Worm (Caenorhabditis elegans) whole organism, young adult: ENCODE data around the gene M88.3.

Experiments
- B0336.3 ChIP-seq: fragments of 200-800 bp; sonication (Bioruptor generic); IDR thresholded peaks from 2 replicates; pipeline ENCODE4 v1.3.6; 2022; ENCODE audit warnings: missing genetic modification characterization, missing compliant biosample characterization
- C17E4.6 ChIP-seq: fragments of 200-800 bp; sonication (Bioruptor generic); IDR thresholded peaks from 2 replicates; pipeline ENCODE4 v1.3.6; 2022; ENCODE audit warnings: missing genetic modification reagents, missing genetic modification characterization, missing compliant biosample characterization
- F22D6.2 ChIP-seq: sonication (generic microtip); optimal IDR thresholded peaks from 2 replicates; lab custom pipeline; 2016; ENCODE audit warnings: mild to moderate bottlenecking, missing genetic modification characterization, missing compliant biosample characterization
- F37B4.10 ChIP-seq: fragments of 200-800 bp; sonication (Bioruptor generic); IDR thresholded peaks from 2 replicates; pipeline ENCODE4 v1.3.6; 2022; ENCODE audit warnings: missing genetic modification characterization, missing compliant biosample characterization
- F39B2.1 ChIP-seq: fragments of 200-800 bp; sonication (Bioruptor generic); IDR thresholded peaks from 2 replicates; pipeline ENCODE4 v1.3.6; 2022; ENCODE audit warnings: missing genetic modification reagents, missing genetic modification characterization, missing compliant biosample characterization
- F52B5.7 ChIP-seq: sonication (generic microtip); optimal IDR thresholded peaks from 2 replicates; lab custom pipeline; 2016; ENCODE audit warnings: mild to moderate bottlenecking, missing genetic modification characterization, missing compliant biosample characterization
- F57C9.4 ChIP-seq: sonication (generic microtip); optimal IDR thresholded peaks from 2 replicates; lab custom pipeline; 2017; ENCODE audit warnings: mild to moderate bottlenecking, missing genetic modification characterization, missing compliant biosample characterization
- K12H6.12 ChIP-seq: fragments of 200-800 bp; sonication (Bioruptor generic); optimal IDR thresholded peaks from 2 replicates; lab custom pipeline; 2018; ENCODE audit warnings: mild to moderate bottlenecking, missing genetic modification characterization, missing compliant biosample characterization
- attf-5 ChIP-seq: fragments of 200-800 bp; sonication (Bioruptor generic); optimal IDR thresholded peaks from 2 replicates; lab custom pipeline; 2018; ENCODE audit warnings: mild to moderate bottlenecking, missing genetic modification characterization, missing compliant biosample characterization
- ccch-3 ChIP-seq: fragments of 200-800 bp; sonication (Bioruptor generic); optimal IDR thresholded peaks from 2 replicates; lab custom pipeline; 2018; ENCODE audit warnings: mild to moderate bottlenecking, missing genetic modification characterization, missing compliant biosample characterization
- cebp-1 ChIP-seq, 2 experiments: fragments of 200-800 bp in 1 of 2; sonication (Bioruptor generic) in 1 of 2; sonication (generic microtip) in 1 of 2; IDR thresholded peaks in 1 of 2; optimal IDR thresholded peaks in 1 of 2; 2 replicates each; pipeline versions ENCODE4 v1.3.6 to Lab custom; 2017 to 2022; ENCODE audit warnings: missing compliant biosample characterization in 2 of 2, missing genetic modification characterization in 2 of 2, mild to moderate bottlenecking in 1 of 2, missing genetic modification reagents in 1 of 2, moderate library complexity in 1 of 2
- ceh-100 ChIP-seq: fragments of 200-800 bp; sonication (Bioruptor generic); IDR thresholded peaks from 2 replicates; pipeline ENCODE4 v1.3.6; 2022; ENCODE audit warnings: missing genetic modification reagents, missing genetic modification characterization, missing compliant biosample characterization
- ceh-27 ChIP-seq: fragments of 200-800 bp; sonication (Bioruptor generic); optimal IDR thresholded peaks from 2 replicates; lab custom pipeline; 2018; ENCODE audit warnings: mild to moderate bottlenecking, missing genetic modification characterization, moderate library complexity, missing compliant biosample characterization
- ceh-40 ChIP-seq: fragments of 200-800 bp; sonication (Bioruptor generic); IDR thresholded peaks from 2 replicates; pipeline ENCODE4 v1.3.6; 2022; ENCODE audit warnings: missing genetic modification characterization, missing compliant biosample characterization
- ceh-58 ChIP-seq: fragments of 200-800 bp; sonication (Bioruptor generic); IDR thresholded peaks from 2 replicates; pipeline ENCODE4 v1.3.6; 2022; ENCODE audit warnings: missing genetic modification characterization, missing compliant biosample characterization
- ceh-91 ChIP-seq: fragments of 200-800 bp; sonication (Bioruptor generic); IDR thresholded peaks from 2 replicates; pipeline ENCODE4 v1.3.6; 2022; ENCODE audit warnings: missing genetic modification reagents, missing genetic modification characterization, missing compliant biosample characterization
- chd-7 ChIP-seq: sonication (generic microtip); optimal IDR thresholded peaks from 2 replicates; lab custom pipeline; 2016; ENCODE audit warnings: mild to moderate bottlenecking, missing genetic modification characterization, moderate library complexity, missing compliant biosample characterization
- die-1 ChIP-seq: sonication (generic microtip); optimal IDR thresholded peaks from 2 replicates; lab custom pipeline; 2016; ENCODE audit warnings: missing genotype, mild to moderate bottlenecking, missing genetic modification characterization, missing compliant biosample characterization
- dox-1 ChIP-seq: fragments of 200-800 bp; sonication (Bioruptor generic); IDR thresholded peaks from 2 replicates; pipeline ENCODE4 v1.3.6; 2022; ENCODE audit warnings: missing genetic modification reagents, missing genetic modification characterization, missing compliant biosample characterization
- dpff-1 ChIP-seq: sonication (generic microtip); optimal IDR thresholded peaks from 2 replicates; lab custom pipeline; 2017; ENCODE audit warnings: mild to moderate bottlenecking, missing genetic modification characterization, missing compliant biosample characterization
- egrh-3 ChIP-seq: fragments of 200-800 bp; sonication (Bioruptor generic); IDR thresholded peaks from 2 replicates; pipeline ENCODE4 v1.3.6; 2022; ENCODE audit warnings: missing genetic modification reagents, missing genetic modification characterization, missing compliant biosample characterization
- ekl-4 ChIP-seq: fragments of 200-800 bp; sonication (Bioruptor generic); IDR thresholded peaks from 2 replicates; pipeline ENCODE4 v1.3.6; 2022; ENCODE audit warnings: missing genetic modification reagents, missing genetic modification characterization, missing compliant biosample characterization
- him-1 ChIP-seq: sonication (generic microtip); optimal IDR thresholded peaks from 2 replicates; lab custom pipeline; 2016; ENCODE audit warnings: missing genotype, missing genetic modification reagents, missing genetic modification characterization, missing compliant biosample characterization
- hlh-26 ChIP-seq: fragments of 200-800 bp; sonication (Bioruptor generic); conservative IDR thresholded peaks from 2 replicates; pipeline ENCODE4 v1.3.6; 2022; ENCODE audit warnings: missing genetic modification reagents, missing genetic modification characterization, missing compliant biosample characterization
- hmg-1.2 ChIP-seq: fragments of 200-800 bp; sonication (Bioruptor generic); IDR thresholded peaks from 2 replicates; pipeline ENCODE4 v1.3.6; 2022; ENCODE audit warnings: missing genetic modification reagents, missing genetic modification characterization, missing compliant biosample characterization
- hmg-20 ChIP-seq: fragments of 200-800 bp; sonication (Bioruptor generic); IDR thresholded peaks from 2 replicates; pipeline ENCODE4 v1.3.6; 2022; ENCODE audit warnings: missing genetic modification reagents, missing genetic modification characterization, missing compliant biosample characterization
- lin-35 ChIP-seq, 3 experiments: fragments of 150-350 bp in 2 of 3; sonication (generic microtip) in 1 of 3; optimal IDR thresholded peaks; 2 replicates each; lab custom pipeline; 2014 to 2018; ENCODE audit warnings: missing biosample characterization in 3 of 3, missing genetic modification characterization in 3 of 3, missing genetic modification reagents in 3 of 3
- lin-40 ChIP-seq: sonication (generic microtip); optimal IDR thresholded peaks from 2 replicates; lab custom pipeline; 2016; ENCODE audit warnings: missing genetic modification characterization, mild to moderate bottlenecking, missing compliant biosample characterization, missing genotype, missing genetic modification reagents
- lsl-1 ChIP-seq: fragments of 200-800 bp; sonication (Bioruptor generic); optimal IDR thresholded peaks from 2 replicates; lab custom pipeline; 2018; ENCODE audit warnings: mild to moderate bottlenecking, missing genetic modification characterization, moderate library complexity, missing compliant biosample characterization
- lsy-27 ChIP-seq: sonication (generic microtip); optimal IDR thresholded peaks from 2 replicates; lab custom pipeline; 2017; ENCODE audit warnings: missing genetic modification characterization, mild to moderate bottlenecking, missing compliant biosample characterization, antibody characterized with exemption, missing genotype, borderline replicate concordance; ENCODE audit not compliant: insufficient read depth
- madf-10 ChIP-seq: sonication (generic microtip); optimal IDR thresholded peaks from 2 replicates; lab custom pipeline; 2016; ENCODE audit warnings: mild to moderate bottlenecking, missing genetic modification characterization, missing compliant biosample characterization
- mcd-1 ChIP-seq: fragments of 200-800 bp; sonication (Bioruptor generic); IDR thresholded peaks from 2 replicates; pipeline ENCODE4 v1.3.6; 2022; ENCODE audit warnings: missing genetic modification reagents, missing genetic modification characterization, missing compliant biosample characterization
- mxl-1 ChIP-seq: sonication (generic microtip); optimal IDR thresholded peaks from 2 replicates; lab custom pipeline; 2016; ENCODE audit warnings: missing genetic modification characterization, missing compliant biosample characterization
- nfya-1 ChIP-seq: sonication (generic microtip); optimal IDR thresholded peaks from 2 replicates; lab custom pipeline; 2017; ENCODE audit warnings: antibody characterized with exemption, missing compliant biosample characterization, missing genetic modification characterization, borderline replicate concordance; ENCODE audit not compliant: insufficient read depth
- nhr-80 ChIP-seq: sonication (generic microtip); optimal IDR thresholded peaks from 2 replicates; lab custom pipeline; 2016; ENCODE audit warnings: missing genetic modification characterization, missing compliant biosample characterization
- pbrm-1 ChIP-seq: fragments of 200-800 bp; sonication (Bioruptor generic); IDR thresholded peaks from 2 replicates; pipeline ENCODE4 v1.3.6; 2022; ENCODE audit warnings: missing genetic modification reagents, missing genetic modification characterization, missing compliant biosample characterization
- sea-2 ChIP-seq: fragments of 200-800 bp; sonication (Bioruptor generic); IDR thresholded peaks from 2 replicates; pipeline ENCODE4 v1.3.6; 2022; ENCODE audit warnings: missing genetic modification characterization, missing compliant biosample characterization
- snpc-4 ChIP-seq, 5 experiments: fragments of 150-350 bp in 1 of 5; sonication (generic microtip) in 4 of 5; optimal IDR thresholded peaks; 2 replicates each; lab custom pipeline; 2014 to 2018; ENCODE audit warnings: missing genetic modification characterization in 5 of 5, missing biosample characterization in 3 of 5, antibody characterized with exemption in 2 of 5, mild to moderate bottlenecking in 2 of 5, missing compliant biosample characterization in 2 of 5, missing genotype in 2 of 5, moderate library complexity in 2 of 5, missing genetic modification reagents in 1 of 5
- tbx-9 ChIP-seq: sonication (generic microtip); optimal IDR thresholded peaks from 2 replicates; lab custom pipeline; 2016; ENCODE audit warnings: borderline replicate concordance, missing genetic modification characterization, inconsistent platforms, missing compliant biosample characterization
- tlf-1 ChIP-seq: fragments of 200-800 bp; sonication (Bioruptor generic); optimal IDR thresholded peaks from 2 replicates; lab custom pipeline; 2018; ENCODE audit warnings: mild to moderate bottlenecking, missing genetic modification characterization, missing compliant biosample characterization
- zfh-2 ChIP-seq: fragments of 200-800 bp; sonication (Bioruptor generic); conservative IDR thresholded peaks from 2 replicates; pipeline ENCODE4 v1.3.6; 2022; ENCODE audit warnings: missing genetic modification reagents, missing genetic modification characterization, missing compliant biosample characterization
- ztf-22 ChIP-seq: fragments of 200-800 bp; sonication (Bioruptor generic); optimal IDR thresholded peaks from 2 replicates; lab custom pipeline; 2018; ENCODE audit warnings: mild to moderate bottlenecking, missing genetic modification characterization, moderate library complexity, missing compliant biosample characterization
- ztf-28 ChIP-seq: fragments of 200-800 bp; sonication (Bioruptor generic); IDR thresholded peaks from 2 replicates; pipeline ENCODE4 v1.3.6; 2022; ENCODE audit warnings: missing genetic modification reagents, missing genetic modification characterization, missing compliant biosample characterization

Gene M88.3

ce11 chrIII:4562070-4562788 is 17.4 kb upstream of the M88.3 start, which contains the start of gene pan-1:
pan-1 (plus strand) TSS chrIII:4562738.
- TF ChIP-seq C17E4.6 (no peak), ceh-91 (no peak), ztf-28 (GFP tag; lab: Robert Waterston, UW) (no peak), egrh-3 (GFP tag; lab: Robert Waterston, UW) (0 out of 2 replicates have a peak, but pooled peaks have one; percentile 11), ztf-22 (no peak), ekl-4 (GFP tag; lab: Robert Waterston, UW) (no peak), ceh-58 (GFP tag; lab: Robert Waterston, UW) (no peak), hlh-26 (no peak), dpff-1 (no peak), K12H6.12 (no peak), nhr-80 (tag; lab: Kevin White, UChicago) (peak; percentile 48), F52B5.7 (tag; lab: Kevin White, UChicago) (no peak), pbrm-1 (no peak), dox-1 (GFP tag; lab: Robert Waterston, UW) (no peak), B0336.3 (GFP tag; lab: Robert Waterston, UW) (no peak), nfya-1 (tag; lab: Kevin White, UChicago) (no peak), chd-7 (tag; lab: Kevin White, UChicago) (no peak), ccch-3 (GFP tag; lab: Kevin White, UChicago) (no peak), cebp-1 (GFP tag; IDR thresholded peaks at IDR 0.05; lab: Robert Waterston, UW) (no peak), cebp-1 (tag; optimal IDR thresholded peaks at IDR 0.05; lab: Kevin White, UChicago) (peak; percentile 34), zfh-2 (GFP tag; lab: Robert Waterston, UW) (peak; percentile 62), lsl-1 (GFP tag; lab: Kevin White, UChicago) (no peak), hmg-20 (GFP tag; lab: Robert Waterston, UW) (no peak), him-1 (tag; lab: Kevin White, UChicago) (no peak), hmg-1.2 (peak; percentile 76; the same call in 1 of the 2 replicates), madf-10 (no peak), sea-2 (GFP tag; lab: Robert Waterston, UW) (no peak), ceh-40 (GFP tag; lab: Robert Waterston, UW) (no peak), lin-40 (tag; lab: Kevin White, UChicago) (no peak)

DNA sequence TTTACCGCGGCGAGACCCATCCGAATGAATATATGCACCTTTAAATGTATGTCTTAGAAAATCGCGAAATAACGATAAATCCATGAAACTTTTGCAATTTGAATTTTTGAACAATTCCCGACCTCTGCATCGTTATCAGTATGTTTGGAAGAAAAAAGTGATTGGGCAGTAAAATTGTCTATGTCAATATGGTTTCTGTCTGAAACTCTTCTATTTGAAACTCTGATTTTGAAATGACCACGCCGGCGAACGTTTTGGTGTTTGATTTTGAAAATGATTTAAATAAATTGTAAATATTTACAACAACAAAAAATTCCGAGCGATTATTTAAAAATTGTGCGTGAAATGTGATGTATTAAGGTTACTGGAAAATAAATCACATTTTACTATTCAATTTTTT is 16.4 kb upstream of the M88.3 start:
- no peak for TF ChIP-seq chd-7 (tag; lab: Kevin White, UChicago)
- no peak for TF ChIP-seq die-1 (tag; lab: Kevin White, UChicago)
- TF ChIP-seq lin-35 (GFP tag; optimal IDR thresholded peaks at IDR 0.05; lab: Kevin White, UChicago) = no peak
- TF ChIP-seq nhr-80 (tag; lab: Kevin White, UChicago) = peak; percentile 43
- TF ChIP-seq F57C9.4 (tag; lab: Kevin White, UChicago) = no peak
- TF ChIP-seq ceh-27 (GFP tag; lab: Kevin White, UChicago) = no peak
- no peak for TF ChIP-seq lsy-27 (tag; lab: Kevin White, UChicago)
- no peak for TF ChIP-seq ceh-100 (GFP tag; lab: Robert Waterston, UW)

ce11 chrIII:4560393-4560890 is 15.6 kb upstream of the M88.3 start:
- TF ChIP-seq attf-5 (GFP tag; lab: Kevin White, UChicago) = peak; percentile 35
- no peak for TF ChIP-seq tbx-9 (tag; lab: Kevin White, UChicago)
- TF ChIP-seq tlf-1 = no peak
- no peak for TF ChIP-seq snpc-4 (GFP tag; optimal IDR thresholded peaks at IDR 0.05; lab: Kevin White, UChicago)
- peak in 2 of 4 experiments; percentile 6 to 10 for TF ChIP-seq snpc-4 (tag; optimal IDR thresholded peaks at IDR 0.05; lab: Kevin White, UChicago)
- peak; percentile 22 for TF ChIP-seq ztf-22
- TF ChIP-seq F22D6.2 (tag; lab: Kevin White, UChicago) = no peak
- peak; percentile 87 for TF ChIP-seq zfh-2 (GFP tag; lab: Robert Waterston, UW)
- no peak for TF ChIP-seq mxl-1 (tag; lab: Kevin White, UChicago)
- no peak for TF ChIP-seq hlh-26
- TF ChIP-seq dox-1 (GFP tag; lab: Robert Waterston, UW) = peak; percentile 71
- TF ChIP-seq mcd-1 (GFP tag; lab: Robert Waterston, UW) = peak; percentile 50
- TF ChIP-seq F37B4.10 = no peak
- TF ChIP-seq ceh-100 (GFP tag; lab: Robert Waterston, UW) = no peak
- TF ChIP-seq F39B2.1 (GFP tag; lab: Robert Waterston, UW) = no peak
- peak; percentile 70 for TF ChIP-seq nhr-80 (tag; lab: Kevin White, UChicago)
- TF ChIP-seq K12H6.12 = peak; percentile 58
